In the genomic region with DNA sequence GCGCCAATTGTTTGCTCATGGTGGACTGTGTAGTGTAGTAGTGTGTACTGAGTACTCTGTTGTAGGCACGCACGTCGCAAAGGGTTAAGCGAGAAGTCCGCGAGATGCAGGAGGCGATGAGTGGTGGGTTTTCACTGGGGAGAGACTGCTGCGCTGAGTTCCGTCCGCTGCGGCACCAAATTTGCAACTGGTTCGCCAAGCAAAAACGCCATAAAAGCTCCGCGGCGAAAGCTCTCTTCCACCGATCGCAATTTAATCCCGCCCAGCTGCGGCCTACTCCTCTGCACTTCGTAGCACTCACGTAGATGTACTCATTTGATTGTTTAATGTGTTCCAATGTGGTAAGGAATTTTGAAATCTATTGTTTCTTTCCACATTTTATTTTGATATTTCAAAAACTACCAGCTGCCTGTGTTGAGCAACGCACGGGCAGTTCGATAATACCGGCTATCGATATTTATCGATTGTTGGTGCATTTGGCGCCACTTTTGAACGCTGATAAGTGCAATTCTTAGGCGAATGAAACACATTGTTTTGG, we compare ENCODE assay signal across 1 fruit fly cellular context.
A peak's percentile ranks its signal among the peaks of the same experiment; 100 is the strongest.
TF ChIP-seq lines count a peak whose summit lies in the region.

A gene (minus strand): TSS at position 308 of the 538 bp plus-strand sequence.

TF ChIP-seq in whole organism, embryonic, 481 proteins besides CTCF, POLR2A, EP300 and RAD21 (continued from another document):
- TF ChIP-seq CG15696 (tag; optimal IDR thresholded peaks at IDR 0.05; lab: Kevin White, UChicago): no peak
- no peak for TF ChIP-seq Atf-2 (GFP tag; optimal IDR thresholded peaks at IDR 0.05; lab: Kevin White, UChicago)
- TF ChIP-seq CG10543 (GFP tag; optimal IDR thresholded peaks at IDR 0.05; lab: Kevin White, UChicago): peak; percentile 58
- TF ChIP-seq CG2678 (tag; optimal IDR thresholded peaks at IDR 0.05; lab: Kevin White, UChicago): peak; percentile 10
- TF ChIP-seq CG8478 (optimal IDR thresholded peaks at IDR 0.05; lab: Kevin White, UChicago): no peak
- peak; percentile 34 for TF ChIP-seq grau (tag; optimal IDR thresholded peaks at IDR 0.05; lab: Kevin White, UChicago)
- TF ChIP-seq CG7271 (tag; optimal IDR thresholded peaks at IDR 0.05; lab: Kevin White, UChicago): no peak
- TF ChIP-seq CG8388 (GFP tag; optimal IDR thresholded peaks at IDR 0.05; lab: Kevin White, UChicago): no peak
- TF ChIP-seq ab (GFP tag; optimal IDR thresholded peaks at IDR 0.05; lab: Kevin White, UChicago): no peak
- TF ChIP-seq Pdp1 (GFP tag; optimal IDR thresholded peaks at IDR 0.05; lab: Kevin White, UChicago): peak in 1 of 2 experiments; percentile 10
- TF ChIP-seq gsb (GFP tag; IDR thresholded peaks at IDR 0.05; lab: Robert Waterston, UW): no peak
- no peak for TF ChIP-seq lola (GFP tag; optimal IDR thresholded peaks at IDR 0.05; lab: Kevin White, UChicago)
- TF ChIP-seq Bteb2 (GFP tag; optimal IDR thresholded peaks at IDR 0.05; lab: Kevin White, UChicago): peak; percentile 29
- TF ChIP-seq trem (tag; optimal IDR thresholded peaks at IDR 0.05; lab: Kevin White, UChicago): peak; percentile 60
- no peak for TF ChIP-seq CG5245 (GFP tag; optimal IDR thresholded peaks at IDR 0.05; lab: Kevin White, UChicago)
- no peak for TF ChIP-seq CG15011 (GFP tag; optimal IDR thresholded peaks at IDR 0.05; lab: Kevin White, UChicago)
- TF ChIP-seq Hmr (GFP tag; optimal IDR thresholded peaks at IDR 0.05; lab: Kevin White, UChicago): peak; percentile 69
- peak; percentile 73 for TF ChIP-seq CG6791 (GFP tag; IDR thresholded peaks at IDR 0.05; lab: Robert Waterston, UW; ENCODE audit: partially characterized antibody)
- TF ChIP-seq CG11247 (GFP tag; IDR thresholded peaks at IDR 0.05; lab: Robert Waterston, UW): 0 out of 2 replicates have a peak, but pooled peaks have one; percentile 6
- TF ChIP-seq HHEX (GFP tag; optimal IDR thresholded peaks at IDR 0.05; lab: Kevin White, UChicago): no peak
- TF ChIP-seq Side (GFP tag; optimal IDR thresholded peaks at IDR 0.05; lab: Kevin White, UChicago): no peak
- TF ChIP-seq CG11560 (tag; IDR thresholded peaks at IDR 0.05; lab: Robert Waterston, UW): no peak
- TF ChIP-seq cas (GFP tag; IDR thresholded peaks at IDR 0.05; lab: Robert Waterston, UW): no peak
- peak; percentile 34 for TF ChIP-seq CoRest (tag; optimal IDR thresholded peaks at IDR 0.05; lab: Kevin White, UChicago)
- TF ChIP-seq nau (GFP tag; optimal IDR thresholded peaks at IDR 0.05; lab: Kevin White, UChicago): peak; percentile 12
- peak; percentile 49 for TF ChIP-seq lab (GFP tag; optimal IDR thresholded peaks at IDR 0.05; lab: Kevin White, UChicago)
- no peak for TF ChIP-seq CG4617 (GFP tag; optimal IDR thresholded peaks at IDR 0.05; lab: Kevin White, UChicago; ENCODE audit: borderline replicate concordance)
- no peak for TF ChIP-seq CG14014 (GFP tag; IDR thresholded peaks at IDR 0.05; lab: Robert Waterston, UW)
- TF ChIP-seq Dip3 (GFP tag; optimal IDR thresholded peaks at IDR 0.05; lab: Kevin White, UChicago): no peak
- TF ChIP-seq Rfx (GFP tag; IDR thresholded peaks at IDR 0.05; lab: Robert Waterston, UW): no peak
- no peak for TF ChIP-seq CG3407 (GFP tag; optimal IDR thresholded peaks at IDR 0.05; lab: Kevin White, UChicago)
- TF ChIP-seq chm (GFP tag; IDR thresholded peaks at IDR 0.05; lab: Robert Waterston, UW): peak; percentile 22; the same call in 1 of the 2 replicates
- TF ChIP-seq CG3281 (GFP tag; optimal IDR thresholded peaks at IDR 0.05; lab: Kevin White, UChicago): peak; percentile 46
- TF ChIP-seq CG32767 (GFP tag; IDR thresholded peaks at IDR 0.05; lab: Robert Waterston, UW): no peak
- TF ChIP-seq CG15479 (GFP tag; optimal IDR thresholded peaks at IDR 0.05; lab: Kevin White, UChicago): no peak
- TF ChIP-seq Med (GFP tag; lab: Kevin White, UChicago): peak; percentile 83
- peak; percentile 0 for TF ChIP-seq CG10979 (tag; optimal IDR thresholded peaks at IDR 0.05; lab: Kevin White, UChicago)
- TF ChIP-seq Dll (GFP tag; IDR thresholded peaks at IDR 0.05; lab: Robert Waterston, UW; ENCODE audit: partially characterized antibody): peak; percentile 89
- TF ChIP-seq sd (tag; optimal IDR thresholded peaks at IDR 0.05; lab: Kevin White, UChicago): peak; percentile 22
- TF ChIP-seq oc (tag; optimal IDR thresholded peaks at IDR 0.05; lab: Kevin White, UChicago): no peak
- no peak for TF ChIP-seq CG11695 (GFP tag; IDR thresholded peaks at IDR 0.05; lab: Robert Waterston, UW)
- peak; percentile 79 for TF ChIP-seq Bgb (GFP tag; IDR thresholded peaks at IDR 0.05; lab: Robert Waterston, UW; ENCODE audit: partially characterized antibody)
- TF ChIP-seq pita (GFP tag; optimal IDR thresholded peaks at IDR 0.05; lab: Kevin White, UChicago): no peak
- no peak for TF ChIP-seq CG11085 (GFP tag; IDR thresholded peaks at IDR 0.05; lab: Robert Waterston, UW)
- TF ChIP-seq stwl (tag; optimal IDR thresholded peaks at IDR 0.05; lab: Kevin White, UChicago): peak; percentile 44
- TF ChIP-seq Oli (tag; optimal IDR thresholded peaks at IDR 0.05; lab: Kevin White, UChicago): no peak
